Fruit fly (Drosophila melanogaster): ENCODE data around the gene cmpy.

cmpy gene

DNA sequence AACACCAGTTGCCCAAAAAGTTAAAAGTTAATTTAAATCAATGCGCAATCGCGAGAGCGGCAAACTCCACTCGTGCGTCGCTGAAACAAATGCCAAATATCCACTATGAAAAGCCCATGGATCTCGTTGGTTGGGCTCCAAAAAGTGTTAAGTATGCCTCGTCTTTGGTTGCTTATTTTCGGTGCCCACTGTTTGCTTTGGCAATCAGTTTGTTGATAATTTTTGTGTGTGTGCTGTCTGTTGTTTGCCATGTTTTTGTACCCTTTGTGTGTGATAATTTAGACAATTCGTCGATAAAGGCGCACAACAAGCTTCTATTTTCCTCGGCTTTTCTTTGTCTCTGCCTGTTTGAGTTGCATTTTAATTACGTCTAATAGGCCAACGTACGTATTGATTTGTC, 55.0 kb downstream of the cmpy start (continued):
- TF ChIP-seq Adf1 (GFP tag; IDR thresholded peaks at IDR 0.05): no peak
- no peak for TF ChIP-seq CG5953 (GFP tag; IDR thresholded peaks at IDR 0.05)
- TF ChIP-seq CG9609 (GFP tag; optimal IDR thresholded peaks at IDR 0.05): peak; percentile 0
- no peak for TF ChIP-seq MTF-1 (GFP tag; optimal IDR thresholded peaks at IDR 0.05; ENCODE audit: borderline replicate concordance)
- TF ChIP-seq CG12391 (tag; optimal IDR thresholded peaks at IDR 0.05): no peak
- peak; percentile 26 for TF ChIP-seq Fer3 (tag; optimal IDR thresholded peaks at IDR 0.05)
- TF ChIP-seq zf30C (GFP tag; optimal IDR thresholded peaks at IDR 0.05): no peak
- TF ChIP-seq fd64A (GFP tag; optimal IDR thresholded peaks at IDR 0.05): peak; percentile 24
- TF ChIP-seq BEAF-32 (GFP tag; optimal IDR thresholded peaks at IDR 0.05): no peak
- no peak for TF ChIP-seq TFAM (GFP tag; optimal IDR thresholded peaks at IDR 0.05)
- TF ChIP-seq sqz (GFP tag; optimal IDR thresholded peaks at IDR 0.05): no peak
- TF ChIP-seq CG13123 (GFP tag; optimal IDR thresholded peaks at IDR 0.05): no peak
- TF ChIP-seq jumu (GFP tag; optimal IDR thresholded peaks at IDR 0.05): no peak
- TF ChIP-seq trh (GFP tag; optimal IDR thresholded peaks at IDR 0.05): no peak
- no peak for TF ChIP-seq CG3065 (GFP tag; optimal IDR thresholded peaks at IDR 0.05)
- peak; percentile 44 for TF ChIP-seq CG12219 (GFP tag; optimal IDR thresholded peaks at IDR 0.05)
- no peak for TF ChIP-seq Hmx (GFP tag; optimal IDR thresholded peaks at IDR 0.05)
- no peak for TF ChIP-seq CG1792 (GFP tag; optimal IDR thresholded peaks at IDR 0.05)
- TF ChIP-seq CG17361 (GFP tag; IDR thresholded peaks at IDR 0.05): no peak
- no peak for TF ChIP-seq CG1024 (GFP tag; IDR thresholded peaks at IDR 0.05)
- no peak for TF ChIP-seq Lim3 (GFP tag; IDR thresholded peaks at IDR 0.05)
- TF ChIP-seq CG10959 (GFP tag; IDR thresholded peaks at IDR 0.05): no peak
- TF ChIP-seq CG2199 (GFP tag; IDR thresholded peaks at IDR 0.05): no peak
- no peak for TF ChIP-seq CG4424 (GFP tag; optimal IDR thresholded peaks at IDR 0.05)
- no peak for TF ChIP-seq CG2116 (GFP tag; optimal IDR thresholded peaks at IDR 0.05)
- no peak for TF ChIP-seq Max (GFP tag; optimal IDR thresholded peaks at IDR 0.05)
- TF ChIP-seq Dp (GFP tag; optimal IDR thresholded peaks at IDR 0.05): no peak
- TF ChIP-seq Atf-2 (GFP tag; optimal IDR thresholded peaks at IDR 0.05): no peak
- TF ChIP-seq lilli (GFP tag; optimal IDR thresholded peaks at IDR 0.05): no peak
- TF ChIP-seq Dip2 (GFP tag; IDR thresholded peaks at IDR 0.05): no peak
- no peak for TF ChIP-seq CG10462 (GFP tag; optimal IDR thresholded peaks at IDR 0.05)
- peak; percentile 36 for TF ChIP-seq CG17359 (tag; optimal IDR thresholded peaks at IDR 0.05)
- peak; percentile 32; the same call in 1 of the 2 replicates for TF ChIP-seq Awh (GFP tag; IDR thresholded peaks at IDR 0.05)
- no peak for TF ChIP-seq CG2120 (GFP tag; optimal IDR thresholded peaks at IDR 0.05)
- no peak for TF ChIP-seq sr (GFP tag; IDR thresholded peaks at IDR 0.05)
- TF ChIP-seq tio (GFP tag; optimal IDR thresholded peaks at IDR 0.05): no peak
- TF ChIP-seq psq (GFP tag; optimal IDR thresholded peaks at IDR 0.05): no peak
- no peak for TF ChIP-seq CG8089 (GFP tag; optimal IDR thresholded peaks at IDR 0.05)
- TF ChIP-seq CG4854 (GFP tag; optimal IDR thresholded peaks at IDR 0.05): no peak
- peak; percentile 23; the same call in 1 of the 2 replicates for TF ChIP-seq HLH3B (GFP tag; IDR thresholded peaks at IDR 0.05)
- no peak for TF ChIP-seq zen (tag; optimal IDR thresholded peaks at IDR 0.05)
- TF ChIP-seq bab2 (GFP tag; optimal IDR thresholded peaks at IDR 0.05): no peak
- TF ChIP-seq CG6791 (GFP tag; IDR thresholded peaks at IDR 0.05; ENCODE audit: partially characterized antibody): 0 out of 3 replicates have a peak, but pooled peaks have one; percentile 30
- TF ChIP-seq Hey (tag; optimal IDR thresholded peaks at IDR 0.05): no peak
- no peak for TF ChIP-seq CG14860 (GFP tag; IDR thresholded peaks at IDR 0.05; ENCODE audit: partially characterized antibody)
- TF ChIP-seq ERR (GFP tag; optimal IDR thresholded peaks at IDR 0.05): no peak
- no peak for TF ChIP-seq CG31365 (tag; optimal IDR thresholded peaks at IDR 0.05)
- no peak for TF ChIP-seq Oaz (GFP tag; IDR thresholded peaks at IDR 0.05)
- TF ChIP-seq HmgZ (tag; optimal IDR thresholded peaks at IDR 0.05): no peak
- TF ChIP-seq CG17568 (GFP tag; optimal IDR thresholded peaks at IDR 0.05): peak; percentile 22
- TF ChIP-seq CG2889 (GFP tag; IDR thresholded peaks at IDR 0.05): no peak
- TF ChIP-seq Hsf (GFP tag; optimal IDR thresholded peaks at IDR 0.05): no peak
- TF ChIP-seq CG17328 (GFP tag; IDR thresholded peaks at IDR 0.05): no peak

Measured in whole organism, embryonic.